Worm (Caenorhabditis elegans): ENCODE data around the gene Y47D3B.3.

The Y47D3B.3 gene

DNA sequence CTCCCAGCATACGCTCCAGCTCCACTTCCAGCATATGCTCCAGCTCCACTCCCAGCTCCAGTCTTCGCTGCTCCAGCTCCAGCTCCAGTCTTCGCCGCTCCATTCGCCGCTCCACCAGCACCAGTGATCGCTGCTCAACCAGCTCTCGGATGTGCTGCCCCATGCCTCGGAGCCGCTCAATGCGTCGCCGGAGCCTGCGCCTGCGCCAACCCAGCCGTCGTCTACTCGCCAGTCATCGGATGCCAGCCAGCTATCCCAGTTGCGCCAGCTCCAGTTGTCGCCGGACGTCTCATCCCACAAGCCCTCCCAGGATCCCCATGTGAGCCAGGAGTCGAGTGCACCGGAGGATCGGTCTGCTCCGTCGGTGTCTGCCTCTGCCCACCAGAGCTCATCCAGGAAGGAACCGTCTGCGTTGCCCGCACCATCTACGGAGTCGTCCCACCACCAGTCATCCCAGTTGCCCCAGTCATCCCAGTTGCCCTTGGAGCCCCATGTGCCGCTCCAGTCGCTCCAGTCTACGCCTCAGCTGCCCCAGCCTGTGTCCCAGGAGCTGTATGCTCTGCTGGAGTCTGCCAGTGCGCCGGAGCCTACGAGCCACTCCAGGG lies 30.1 kb downstream of the Y47D3B.3 start (continued):
- TF ChIP-seq hsf-1 (GFP tag; IDR thresholded peaks at IDR 0.05), result 0 out of 2 replicates have a peak, but pooled peaks have one; percentile 7
- TF ChIP-seq mcd-1 (GFP tag; IDR thresholded peaks at IDR 0.05), result peak; percentile 5; the same call in 1 of the 2 replicates
- no peak for TF ChIP-seq attf-3 (GFP tag; conservative IDR thresholded peaks at IDR 0.05)
- no peak for TF ChIP-seq unc-62 (GFP tag; optimal IDR thresholded peaks at IDR 0.05)
- no peak for TF ChIP-seq ceh-58 (GFP tag; IDR thresholded peaks at IDR 0.05)
- no peak for TF ChIP-seq mes-4 (tag; optimal IDR thresholded peaks at IDR 0.05)
- peak; percentile 13 for TF ChIP-seq attf-5 (GFP tag; optimal IDR thresholded peaks at IDR 0.05)
- no peak for TF ChIP-seq tbp1 (GFP tag; optimal IDR thresholded peaks at IDR 0.05)
- TF ChIP-seq hmg-1.2 (GFP tag; IDR thresholded peaks at IDR 0.05), result 0 out of 2 replicates have a peak, but pooled peaks have one; percentile 7
- TF ChIP-seq ceh-91 (GFP tag; IDR thresholded peaks at IDR 0.05), result peak; percentile 29; the same call in 1 of the 2 replicates
- no peak for TF ChIP-seq dpff-1 (tag; optimal IDR thresholded peaks at IDR 0.05)

DNA sequence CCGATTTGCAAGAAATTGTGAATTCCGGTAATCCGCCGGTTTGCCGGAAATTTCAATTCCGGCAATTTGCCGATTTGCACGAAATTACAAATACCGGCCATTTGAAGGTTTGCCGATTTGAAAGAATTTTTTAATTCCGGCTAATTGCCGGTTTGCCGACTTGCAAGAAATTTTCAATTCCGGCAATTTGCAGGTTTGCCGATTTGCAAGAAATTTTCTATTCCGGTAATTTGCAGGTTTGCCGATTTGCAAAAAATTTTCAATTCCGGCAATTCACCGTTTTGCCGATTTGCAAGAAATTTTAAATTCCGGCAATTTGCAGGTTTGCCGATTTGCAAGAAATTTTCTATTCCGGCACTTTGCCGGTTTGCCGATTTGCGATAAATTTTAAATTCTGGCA lies 37.3 kb downstream of the Y47D3B.3 start:
- TF ChIP-seq ztf-28 (GFP tag; IDR thresholded peaks at IDR 0.05) (0 out of 2 replicates have a peak, but pooled peaks have one; percentile 14), pbrm-1 (GFP tag; IDR thresholded peaks at IDR 0.05) (0 out of 2 replicates have a peak, but pooled peaks have one; percentile 17), bed-1 (GFP tag; IDR thresholded peaks at IDR 0.05) (0 out of 2 replicates have a peak, but pooled peaks have one; percentile 6), dox-1 (GFP tag; IDR thresholded peaks at IDR 0.05) (peak; percentile 54; the same call in 1 of the 2 replicates), attf-3 (GFP tag; conservative IDR thresholded peaks at IDR 0.05) (peak; percentile 28; the same call in 1 of the 2 replicates)

DNA sequence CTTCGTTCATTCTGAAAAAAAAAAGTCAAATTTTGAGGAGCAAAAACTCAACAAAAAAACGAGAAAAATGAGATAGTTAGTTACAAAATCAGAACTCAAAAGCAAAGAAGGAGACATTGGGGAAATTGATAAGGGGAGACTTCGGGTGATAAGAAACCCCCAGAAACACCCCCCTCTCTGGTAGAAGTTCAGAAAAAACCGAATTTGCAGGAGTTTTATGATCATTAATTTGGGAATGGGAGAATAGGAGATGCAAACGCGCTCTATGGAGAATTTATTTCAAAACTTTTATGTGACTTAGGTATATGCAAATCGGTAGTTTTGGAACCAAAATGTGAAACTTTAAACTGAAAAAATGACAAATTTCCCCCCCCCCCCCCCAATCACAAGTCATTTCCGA lies 45.0 kb downstream of the Y47D3B.3 start, which contains the start of gene sbp-1:
sbp-1 (minus strand) TSS at position 11 of the 400 bp plus-strand sequence.
- no peak for TF ChIP-seq ets-4 (GFP tag; optimal IDR thresholded peaks at IDR 0.05)
- no peak for TF ChIP-seq bed-2 (GFP tag; IDR thresholded peaks at IDR 0.05)
- TF ChIP-seq zfh-2 (GFP tag; conservative IDR thresholded peaks at IDR 0.05), result no peak
- TF ChIP-seq mcd-1 (GFP tag; IDR thresholded peaks at IDR 0.05), result peak; percentile 51
- no peak for TF ChIP-seq athp-1 (tag; optimal IDR thresholded peaks at IDR 0.05)
- TF ChIP-seq Y67H2A.10 (GFP tag; conservative IDR thresholded peaks at IDR 0.05), result no peak
- no peak for TF ChIP-seq F10E7.11 (tag; optimal IDR thresholded peaks at IDR 0.05)
- no peak for TF ChIP-seq lsl-1 (GFP tag; optimal IDR thresholded peaks at IDR 0.05)
- TF ChIP-seq snpc-4 (GFP tag; optimal IDR thresholded peaks at IDR 0.05), result no peak
- no peak for TF ChIP-seq snpc-4 (tag; optimal IDR thresholded peaks at IDR 0.05)
- no peak for TF ChIP-seq attf-3 (GFP tag; conservative IDR thresholded peaks at IDR 0.05)
- peak; percentile 48 for TF ChIP-seq nhr-80 (tag; optimal IDR thresholded peaks at IDR 0.05)
- TF ChIP-seq mxl-1 (tag; optimal IDR thresholded peaks at IDR 0.05), result no peak
- TF ChIP-seq repo-1 (tag; optimal IDR thresholded peaks at IDR 0.05), result no peak
- TF ChIP-seq pha-4 (tag; optimal IDR thresholded peaks at IDR 0.05), result no peak
- no peak for TF ChIP-seq zim-3 (tag; optimal IDR thresholded peaks at IDR 0.05)
- TF ChIP-seq nfya-2 (GFP tag; IDR thresholded peaks at IDR 0.05), result no peak
- no peak for TF ChIP-seq F39B2.1 (GFP tag; IDR thresholded peaks at IDR 0.05)
- TF ChIP-seq C17E4.6 (GFP tag; IDR thresholded peaks at IDR 0.05), result no peak
- TF ChIP-seq madf-3 (GFP tag; IDR thresholded peaks at IDR 0.05), result no peak
- no peak for TF ChIP-seq mes-4 (tag; optimal IDR thresholded peaks at IDR 0.05)
- TF ChIP-seq B0261.1 (tag; optimal IDR thresholded peaks at IDR 0.05), result no peak
- 0 out of 2 replicates have a peak, but pooled peaks have one; percentile 12 for TF ChIP-seq egrh-3 (GFP tag; IDR thresholded peaks at IDR 0.05)
- no peak for TF ChIP-seq Y53G8AR.9 (GFP tag; conservative IDR thresholded peaks at IDR 0.05)
- TF ChIP-seq atf-7 (tag; optimal IDR thresholded peaks at IDR 0.05), result no peak
- no peak for TF ChIP-seq hrde-1 (tag; optimal IDR thresholded peaks at IDR 0.05; ENCODE audit: borderline replicate concordance)
- no peak for TF ChIP-seq gei-17 (GFP tag; optimal IDR thresholded peaks at IDR 0.05)
- TF ChIP-seq D2030.7 (GFP tag; IDR thresholded peaks at IDR 0.05), result no peak
- no peak for TF ChIP-seq ztf-3 (GFP tag; optimal IDR thresholded peaks at IDR 0.05)
- TF ChIP-seq F49E8.2 (tag; optimal IDR thresholded peaks at IDR 0.05; ENCODE audit: insufficient read depth), result no peak
- TF ChIP-seq ceh-27 (GFP tag; optimal IDR thresholded peaks at IDR 0.05), result no peak
- TF ChIP-seq cebp-1 (GFP tag; IDR thresholded peaks at IDR 0.05), result no peak
- TF ChIP-seq cebp-1 (tag; optimal IDR thresholded peaks at IDR 0.05), result peak; percentile 9
- no peak for TF ChIP-seq tbp1 (GFP tag; optimal IDR thresholded peaks at IDR 0.05)
